Fruit fly (Drosophila melanogaster) Kc167 (cell line): ENCODE measurements around the gene CG11438.

Source experiments
- h ChIP-seq: fragments of >200 bp; optimal IDR thresholded peaks from 3 replicates; lab custom pipeline; 2018; ENCODE audit warnings: missing external identifiers
- insv ChIP-seq: fragments of >200 bp; optimal IDR thresholded peaks from 3 replicates; lab custom pipeline; 2018; ENCODE audit warnings: missing external identifiers
- psq ChIP-seq: fragments of >200 bp; optimal IDR thresholded peaks from 2 replicates; lab custom pipeline; 2017; ENCODE audit warnings: missing external identifiers
- ttk ChIP-seq: sonication (Bioruptor generic); optimal IDR thresholded peaks from 2 replicates; lab custom pipeline; 2017; ENCODE audit warnings: missing external identifiers

DNA sequence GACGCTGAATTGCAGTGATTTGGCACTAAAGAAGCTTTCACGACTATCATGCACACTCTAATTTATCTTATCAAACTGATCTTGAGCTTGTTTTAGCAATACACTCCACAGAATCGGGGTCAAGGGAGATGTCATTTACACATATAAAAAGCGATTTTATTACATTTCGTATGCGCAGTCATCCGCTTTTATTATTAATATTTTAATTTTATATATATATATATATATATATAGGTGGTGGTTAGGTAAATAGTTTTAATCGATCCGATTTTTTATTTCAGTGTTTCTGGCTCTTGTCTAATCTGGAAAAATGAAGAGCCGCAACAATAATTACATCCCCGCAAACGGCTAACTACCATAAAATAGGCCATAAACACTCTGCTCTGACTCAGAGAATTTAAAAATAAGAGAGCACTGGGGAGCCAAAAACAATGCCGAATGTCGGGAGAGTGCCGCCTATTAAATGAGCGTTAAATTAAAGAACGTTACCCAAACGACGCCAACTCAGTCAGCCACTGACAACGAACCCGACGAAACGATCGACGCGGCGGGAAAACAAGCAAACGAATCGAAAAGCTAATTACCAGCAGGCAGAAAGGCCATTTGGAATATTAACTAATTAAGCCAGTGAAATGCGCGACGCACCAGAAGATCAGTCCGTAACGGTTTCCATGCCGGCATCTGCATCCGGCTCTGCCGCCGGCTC lies 6.3 kb downstream of the CG11438 start:
- TF ChIP-seq insv (no peak), h (lab: Kevin White, UChicago) (no peak), psq (lab: Kevin White, UChicago) (no peak), ttk (lab: Kevin White, UChicago) (no peak)
